Worm (Caenorhabditis elegans) whole organism, L1 larva: ENCODE measurements around the gene srab-8.

Source experiments
- C16A3.4 ChIP-seq: fragments of 150-350 bp; optimal IDR thresholded peaks from 2 replicates; lab custom pipeline; 2014; ENCODE audit warnings: missing biosample characterization, missing genetic modification characterization
- aly-2 ChIP-seq: fragments of 150-350 bp; optimal IDR thresholded peaks from 2 replicates; lab custom pipeline; 2014; ENCODE audit warnings: missing biosample characterization, missing genetic modification characterization
- ama-1 ChIP-seq: fragments of 150-350 bp; optimal IDR thresholded peaks from 2 replicates; lab custom pipeline; 2014
- blmp-1 ChIP-seq: fragments of 150-350 bp; optimal IDR thresholded peaks from 2 replicates; lab custom pipeline; 2014; ENCODE audit warnings: missing biosample characterization, missing genetic modification characterization
- fkh-10 ChIP-seq: sonication (generic microtip); optimal IDR thresholded peaks from 2 replicates; lab custom pipeline; 2017; ENCODE audit warnings: missing biosample characterization, missing genetic modification reagents, missing genetic modification characterization
- grh-1 ChIP-seq: fragments of 200-800 bp; sonication (Bioruptor generic); IDR thresholded peaks from 2 replicates; pipeline ENCODE4 v1.3.6; 2022; ENCODE audit warnings: missing genetic modification reagents, missing genetic modification characterization, missing compliant biosample characterization
- lin-35 ChIP-seq, 2 experiments: fragments of 150-350 bp; optimal IDR thresholded peaks; 2 replicates each; lab custom pipeline; 2014; ENCODE audit warnings: missing biosample characterization in 2 of 2, missing genetic modification characterization in 2 of 2, missing genetic modification reagents in 2 of 2
- nhr-11 ChIP-seq: fragments of 150-350 bp; optimal IDR thresholded peaks from 2 replicates; lab custom pipeline; 2014; ENCODE audit warnings: missing biosample characterization, missing genetic modification characterization
- nhr-237 ChIP-seq: fragments of 150-350 bp; optimal IDR thresholded peaks from 2 replicates; lab custom pipeline; 2014; ENCODE audit warnings: missing biosample characterization, missing genetic modification characterization
- nhr-77 ChIP-seq: fragments of 150-350 bp; optimal IDR thresholded peaks from 2 replicates; lab custom pipeline; 2014; ENCODE audit warnings: missing biosample characterization, missing genetic modification characterization
- snpc-4 ChIP-seq: fragments of 150-350 bp; optimal IDR thresholded peaks from 2 replicates; lab custom pipeline; 2014; ENCODE audit warnings: missing biosample characterization, missing genetic modification characterization
- tbx-2 ChIP-seq: sonication (generic microtip); optimal IDR thresholded peaks from 2 replicates; lab custom pipeline; 2016; ENCODE audit warnings: missing genetic modification characterization, missing compliant biosample characterization
- zag-1 ChIP-seq: fragments of 150-350 bp; optimal IDR thresholded peaks from 2 replicates; lab custom pipeline; 2014; ENCODE audit warnings: missing biosample characterization, missing genetic modification characterization

- TF ChIP-seq tbx-2 (tag; lab: Kevin White, UChicago), result no peak
- TF ChIP-seq nhr-77 (tag; lab: Kevin White, UChicago), result no peak
- TF ChIP-seq blmp-1 (tag; lab: Kevin White, UChicago), result no peak
- TF ChIP-seq C16A3.4 (tag; lab: Kevin White, UChicago), result no peak
- TF ChIP-seq ama-1, result no peak
- no peak for TF ChIP-seq zag-1
- TF ChIP-seq snpc-4 (tag; lab: Kevin White, UChicago), result no peak
- TF ChIP-seq grh-1 (GFP tag; lab: Robert Waterston, UW), result no peak
- no peak for TF ChIP-seq nhr-11 (tag; lab: Kevin White, UChicago)
- TF ChIP-seq aly-2 (tag; lab: Kevin White, UChicago), result no peak
- no peak for TF ChIP-seq lin-35 (GFP tag; optimal IDR thresholded peaks at IDR 0.05; lab: Kevin White, UChicago)
- no peak for TF ChIP-seq nhr-237 (tag; lab: Kevin White, UChicago)
- TF ChIP-seq fkh-10 (GFP tag; lab: Kevin White, UChicago), result no peak
These were observed 32.7 kb downstream of the srab-8 start for ce11 chrV:3208940-3209339.
